Fruit fly (Drosophila melanogaster): ENCODE results near the gene tim.
A peak's percentile ranks its signal among the peaks of the same experiment; 100 is the strongest.

Gene tim

DNA sequence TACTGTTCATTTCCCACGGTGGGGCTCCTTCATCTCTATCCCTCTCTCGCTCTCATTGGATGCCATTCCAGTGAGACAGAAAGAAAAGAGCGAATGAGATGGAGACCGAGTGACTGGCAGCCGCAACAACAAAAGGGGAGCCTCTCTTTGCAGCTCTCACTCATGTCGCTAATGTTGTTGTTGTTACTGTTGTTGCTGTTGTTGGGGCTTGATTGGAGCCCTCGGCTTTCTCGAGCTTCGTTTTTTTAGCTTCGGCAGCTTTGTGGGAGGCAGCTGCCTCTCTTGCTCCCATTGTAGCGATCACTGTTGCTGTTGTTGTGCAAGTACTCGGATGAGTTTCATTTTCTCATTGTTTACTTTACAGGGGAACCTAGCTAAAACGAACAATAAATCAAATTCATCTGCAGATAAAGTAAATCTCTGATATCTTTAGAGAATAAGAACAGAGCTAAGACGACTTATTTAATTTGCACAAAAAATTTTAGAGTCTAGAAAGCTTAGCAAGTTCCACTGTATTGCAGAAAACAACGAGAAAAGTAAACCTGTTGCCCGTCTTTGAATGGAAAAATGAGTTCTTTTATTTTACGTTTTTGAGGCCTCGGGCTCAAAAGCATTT, 26.4 kb upstream of the tim start (continued):
- TF ChIP-seq klu (GFP tag; IDR thresholded peaks at IDR 0.05) (0 out of 2 replicates have a peak, but pooled peaks have one; percentile 40), ash1 (GFP tag; optimal IDR thresholded peaks at IDR 0.05) (no peak), sens-2 (GFP tag; IDR thresholded peaks at IDR 0.05) (no peak; the same call in 1 of the 2 replicates), CG7556 (GFP tag; optimal IDR thresholded peaks at IDR 0.05) (peak; percentile 9), kah (GFP tag; optimal IDR thresholded peaks at IDR 0.05) (peak; percentile 29), sug (tag; optimal IDR thresholded peaks at IDR 0.05) (no peak), CG9876 (GFP tag; optimal IDR thresholded peaks at IDR 0.05) (no peak), CG3065 (GFP tag; optimal IDR thresholded peaks at IDR 0.05) (no peak), CG7928 (GFP tag; optimal IDR thresholded peaks at IDR 0.05) (no peak), CG6175 (GFP tag; IDR thresholded peaks at IDR 0.05) (no peak), shn (GFP tag; optimal IDR thresholded peaks at IDR 0.05) (peak; percentile 27), sc (optimal IDR thresholded peaks at IDR 0.05) (no peak), sc (GFP tag; optimal IDR thresholded peaks at IDR 0.05) (peak; percentile 5), CG9727 (GFP tag; optimal IDR thresholded peaks at IDR 0.05) (peak; percentile 11), sqz (GFP tag; optimal IDR thresholded peaks at IDR 0.05) (no peak), fru (optimal IDR thresholded peaks at IDR 0.05) (no peak), Sin3A (optimal IDR thresholded peaks at IDR 0.05) (no peak), Atf6 (GFP tag; IDR thresholded peaks at IDR 0.05) (peak; percentile 72), tio (GFP tag; optimal IDR thresholded peaks at IDR 0.05) (peak; percentile 36), CG2875 (GFP tag; optimal IDR thresholded peaks at IDR 0.05) (no peak), CG12104 (GFP tag; optimal IDR thresholded peaks at IDR 0.05) (peak; percentile 13), jigr1 (GFP tag; IDR thresholded peaks at IDR 0.05) (no peak), CG15601 (tag; optimal IDR thresholded peaks at IDR 0.05) (no peak), Hr51 (GFP tag; optimal IDR thresholded peaks at IDR 0.05) (peak in 1 of 2 experiments; percentile 61), CG12219 (GFP tag; optimal IDR thresholded peaks at IDR 0.05) (peak; percentile 36), Hmr (GFP tag; optimal IDR thresholded peaks at IDR 0.05) (no peak), Blimp-1 (GFP tag; optimal IDR thresholded peaks at IDR 0.05) (peak; percentile 70), hb (GFP tag; IDR thresholded peaks at IDR 0.05; ENCODE audit: partially characterized antibody) (no peak), Fer1 (GFP tag; optimal IDR thresholded peaks at IDR 0.05) (no peak), lov (optimal IDR thresholded peaks at IDR 0.05) (no peak), lov (GFP tag; IDR thresholded peaks at IDR 0.05) (peak; percentile 83; the same call in 2 of the 3 replicates), CG33557 (GFP tag; optimal IDR thresholded peaks at IDR 0.05) (no peak), CG9797 (GFP tag; optimal IDR thresholded peaks at IDR 0.05) (no peak), CG15696 (tag; optimal IDR thresholded peaks at IDR 0.05) (peak; percentile 2), Aef1 (GFP tag; IDR thresholded peaks at IDR 0.05) (peak; percentile 58; the same call in 2 of the 3 replicates), Med (GFP tag) (peak; percentile 89), D19A (tag; optimal IDR thresholded peaks at IDR 0.05) (peak; percentile 51), z (GFP tag; IDR thresholded peaks at IDR 0.05) (peak; percentile 91), CG12769 (tag; optimal IDR thresholded peaks at IDR 0.05) (no peak), ase (GFP tag; IDR thresholded peaks at IDR 0.05) (0 out of 3 replicates have a peak, but pooled peaks have one; percentile 51), CG7745 (tag; optimal IDR thresholded peaks at IDR 0.05) (no peak), fd64A (GFP tag; optimal IDR thresholded peaks at IDR 0.05) (no peak), E2f1 (GFP tag; IDR thresholded peaks at IDR 0.05) (peak; percentile 55), CG30403 (GFP tag; optimal IDR thresholded peaks at IDR 0.05) (peak; percentile 64), toy (GFP tag; IDR thresholded peaks at IDR 0.05) (no peak), jing (GFP tag; optimal IDR thresholded peaks at IDR 0.05) (no peak), slbo (GFP tag; IDR thresholded peaks at IDR 0.05) (peak; percentile 63), CG16815 (GFP tag; optimal IDR thresholded peaks at IDR 0.05) (no peak), crol (GFP tag; IDR thresholded peaks at IDR 0.05) (no peak; the same call in 1 of the 2 replicates), gt (GFP tag; IDR thresholded peaks at IDR 0.05) (no peak), CTCF (GFP tag; optimal IDR thresholded peaks at IDR 0.05) (no peak), inv (GFP tag; IDR thresholded peaks at IDR 0.05; ENCODE audit: partially characterized antibody) (no peak)
